Fruit fly (Drosophila melanogaster): ENCODE measurements around the gene CG14050.

DNA sequence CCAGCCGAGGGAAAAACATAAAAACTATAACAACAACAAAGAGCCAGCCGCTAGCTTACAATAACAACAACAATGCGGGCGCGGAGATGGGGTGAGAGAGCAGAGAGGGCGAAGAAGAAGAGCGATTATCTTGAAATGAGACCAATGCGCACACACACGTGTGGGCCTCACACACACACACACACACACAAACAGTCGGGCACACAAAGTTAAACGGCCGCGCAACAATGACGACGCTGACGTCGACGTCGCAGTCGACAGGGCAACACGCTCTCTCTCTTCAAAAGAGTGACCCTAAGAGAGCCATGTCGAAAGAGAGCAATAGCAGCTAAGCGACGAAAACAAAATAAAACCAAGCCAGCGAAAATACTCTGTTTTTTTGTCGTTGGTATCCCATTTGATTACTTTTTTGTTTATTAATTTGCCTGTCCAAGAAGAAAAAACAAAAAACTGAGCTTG is 20.1 kb downstream of the CG14050 start:
- TF ChIP-seq CG16779 (GFP tag; IDR thresholded peaks at IDR 0.05) = no peak
- TF ChIP-seq al (GFP tag; IDR thresholded peaks at IDR 0.05) = no peak
- TF ChIP-seq CG6683 (GFP tag; optimal IDR thresholded peaks at IDR 0.05) = no peak
- no peak for TF ChIP-seq Dad (GFP tag; optimal IDR thresholded peaks at IDR 0.05)
- no peak for TF ChIP-seq CG9609 (GFP tag; optimal IDR thresholded peaks at IDR 0.05)
- no peak for TF ChIP-seq Hmx (GFP tag; optimal IDR thresholded peaks at IDR 0.05)
- no peak for TF ChIP-seq Lpt (GFP tag; optimal IDR thresholded peaks at IDR 0.05)
- TF ChIP-seq Rfx (GFP tag; IDR thresholded peaks at IDR 0.05) = no peak
- no peak for TF ChIP-seq CG8359 (GFP tag; optimal IDR thresholded peaks at IDR 0.05; ENCODE audit: borderline replicate concordance)
